Worm (Caenorhabditis elegans): ENCODE measurements around the gene ZK353.3.

DNA sequence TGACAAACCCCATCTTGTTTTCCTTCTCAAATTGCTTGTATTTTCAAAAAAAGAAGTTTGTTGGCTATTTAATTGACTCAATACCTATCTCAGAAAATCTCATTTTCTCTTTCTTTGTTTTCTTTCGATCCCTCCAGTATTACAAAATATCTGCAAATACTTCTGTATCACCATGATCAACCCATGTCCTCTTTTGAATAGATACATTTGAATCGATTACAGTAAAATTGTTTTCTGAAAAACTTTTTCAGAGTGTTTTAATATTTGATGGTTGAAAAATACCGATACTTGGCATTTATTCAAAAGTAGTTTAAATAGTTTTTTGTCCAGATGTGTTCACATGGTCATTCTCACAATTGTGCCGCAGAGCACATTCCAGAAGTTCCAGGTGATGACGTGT lies 13.4 kb downstream of the ZK353.3 start, which contains the start of gene ZK353.9:
- TF ChIP-seq ahr-1 (tag; optimal IDR thresholded peaks at IDR 0.05) = no peak
- no peak for TF ChIP-seq dmd-4 (tag; optimal IDR thresholded peaks at IDR 0.05; ENCODE audit: borderline replicate concordance)
- TF ChIP-seq unc-86 (tag; optimal IDR thresholded peaks at IDR 0.05) = no peak
- no peak for TF ChIP-seq nhr-11 (tag; optimal IDR thresholded peaks at IDR 0.05)
- no peak for TF ChIP-seq elt-2 (tag; optimal IDR thresholded peaks at IDR 0.05)
- no peak for TF ChIP-seq tbx-2 (tag; optimal IDR thresholded peaks at IDR 0.05)
- TF ChIP-seq hlh-13 (GFP tag; optimal IDR thresholded peaks at IDR 0.05) = no peak

Measured in whole organism, late embryonic.